Fruit fly (Drosophila melanogaster) S2 (cell line): ENCODE results near the gene CG44153.

Experiments
- CG8478 ChIP-seq: fragments of >200 bp; optimal IDR thresholded peaks from 2 replicates; lab custom pipeline; 2018
- CTCF ChIP-seq, 2 experiments: fragments of >200 bp; optimal IDR thresholded peaks; 2 replicates each; lab custom pipeline; 2018

DNA sequence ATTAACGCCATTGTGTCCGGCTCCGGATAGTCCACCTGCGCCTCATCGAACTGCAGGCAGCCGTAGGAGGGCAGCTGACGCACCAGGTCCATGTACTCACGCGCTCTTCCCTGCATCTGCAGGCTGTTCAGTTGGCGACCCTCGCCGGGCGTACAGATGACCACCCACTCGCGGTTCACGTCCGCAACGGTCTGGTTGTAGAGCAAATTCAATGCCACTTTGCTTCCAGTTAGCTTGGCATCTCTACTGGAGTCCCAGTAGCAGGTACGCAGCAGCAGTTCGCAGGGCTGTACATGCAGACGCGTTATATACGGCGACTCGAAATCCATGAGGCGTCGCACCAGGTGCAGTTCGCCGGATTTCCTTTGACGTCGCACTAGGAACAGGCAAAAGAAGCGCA, 25.9 kb upstream of the CG44153 start:
- TF ChIP-seq CG8478 (lab: Kevin White, UChicago): no peak
- no peak for TF ChIP-seq CTCF (optimal IDR thresholded peaks at IDR 0.05; lab: Kevin White, UChicago)
